Fruit fly (Drosophila melanogaster): ENCODE measurements around the gene CG31915.
A peak's percentile ranks its signal among the peaks of the same experiment; 100 is the strongest.

Gene CG31915

dm6 chr2L:5519846-5520384 lies 8.0 kb upstream of the CG31915 start, which contains the start of the genes CG7382 and cl (continued):
- TF ChIP-seq CG10321 (GFP tag; IDR thresholded peaks at IDR 0.05), result no peak
- TF ChIP-seq pb (GFP tag; optimal IDR thresholded peaks at IDR 0.05), result no peak
- no peak for TF ChIP-seq CG2875 (GFP tag; optimal IDR thresholded peaks at IDR 0.05)
- no peak for TF ChIP-seq Six4 (GFP tag; optimal IDR thresholded peaks at IDR 0.05)
- TF ChIP-seq CG13624 (GFP tag; optimal IDR thresholded peaks at IDR 0.05), result no peak
- no peak for TF ChIP-seq NC2α (GFP tag; optimal IDR thresholded peaks at IDR 0.05)
- no peak for TF ChIP-seq ro (GFP tag; IDR thresholded peaks at IDR 0.05)
- no peak for TF ChIP-seq CG16779 (GFP tag; IDR thresholded peaks at IDR 0.05)
- no peak for TF ChIP-seq ttk (GFP tag; IDR thresholded peaks at IDR 0.05)
- TF ChIP-seq ap (GFP tag; IDR thresholded peaks at IDR 0.05), result no peak
- no peak for TF ChIP-seq CG14965 (GFP tag; optimal IDR thresholded peaks at IDR 0.05; ENCODE audit: borderline replicate concordance)
- TF ChIP-seq tup (GFP tag; optimal IDR thresholded peaks at IDR 0.05), result no peak
- TF ChIP-seq hth (optimal IDR thresholded peaks at IDR 0.05), result no peak
- TF ChIP-seq tgo (GFP tag; IDR thresholded peaks at IDR 0.05), result no peak
- TF ChIP-seq Ets65A (GFP tag), result peak; percentile 91
- peak; percentile 68 for TF ChIP-seq CG17361 (GFP tag; IDR thresholded peaks at IDR 0.05)
- no peak for TF ChIP-seq CG5180 (GFP tag; optimal IDR thresholded peaks at IDR 0.05)
- no peak for TF ChIP-seq mld (GFP tag; IDR thresholded peaks at IDR 0.05; ENCODE audit: partially characterized antibody)
- TF ChIP-seq CG32772 (GFP tag; IDR thresholded peaks at IDR 0.05), result no peak
- no peak for TF ChIP-seq shn (GFP tag; optimal IDR thresholded peaks at IDR 0.05)
- TF ChIP-seq CG6765 (GFP tag; optimal IDR thresholded peaks at IDR 0.05), result no peak
- no peak for TF ChIP-seq CG10274 (GFP tag; optimal IDR thresholded peaks at IDR 0.05)
- no peak for TF ChIP-seq crc (GFP tag; optimal IDR thresholded peaks at IDR 0.05)
- TF ChIP-seq scrt (GFP tag; optimal IDR thresholded peaks at IDR 0.05), result no peak
- no peak for TF ChIP-seq jigr1 (GFP tag; IDR thresholded peaks at IDR 0.05)
- TF ChIP-seq Awh (GFP tag; IDR thresholded peaks at IDR 0.05), result no peak
- no peak for TF ChIP-seq Drgx (GFP tag; IDR thresholded peaks at IDR 0.05)
- no peak for TF ChIP-seq CG6854 (GFP tag; optimal IDR thresholded peaks at IDR 0.05)
- no peak for TF ChIP-seq org-1 (GFP tag; optimal IDR thresholded peaks at IDR 0.05)
- peak; percentile 30 for TF ChIP-seq trem (tag; optimal IDR thresholded peaks at IDR 0.05)
- TF ChIP-seq MTF-1 (GFP tag; optimal IDR thresholded peaks at IDR 0.05; ENCODE audit: borderline replicate concordance), result no peak
- peak; percentile 81 for TF ChIP-seq sug (tag; optimal IDR thresholded peaks at IDR 0.05)
- no peak for TF ChIP-seq B-H1 (GFP tag; IDR thresholded peaks at IDR 0.05)
- no peak for TF ChIP-seq Vsx1 (GFP tag; optimal IDR thresholded peaks at IDR 0.05)
- TF ChIP-seq CG6791 (GFP tag; IDR thresholded peaks at IDR 0.05; ENCODE audit: partially characterized antibody), result no peak
- no peak for TF ChIP-seq Spps (tag; optimal IDR thresholded peaks at IDR 0.05)
- TF ChIP-seq repo (GFP tag; optimal IDR thresholded peaks at IDR 0.05), result no peak
- TF ChIP-seq Doc3 (GFP tag; IDR thresholded peaks at IDR 0.05; ENCODE audit: partially characterized antibody), result no peak
- TF ChIP-seq CG43689 (GFP tag; IDR thresholded peaks at IDR 0.05), result no peak
- TF ChIP-seq CG30403 (GFP tag; optimal IDR thresholded peaks at IDR 0.05), result peak; percentile 70
- TF ChIP-seq jing (GFP tag; optimal IDR thresholded peaks at IDR 0.05), result no peak
- TF ChIP-seq Hand (GFP tag; optimal IDR thresholded peaks at IDR 0.05), result no peak
- TF ChIP-seq CG10462 (GFP tag; optimal IDR thresholded peaks at IDR 0.05), result no peak
- no peak for TF ChIP-seq jumu (GFP tag; optimal IDR thresholded peaks at IDR 0.05)
- peak; percentile 9 for TF ChIP-seq dmrt11E (tag; optimal IDR thresholded peaks at IDR 0.05)
- TF ChIP-seq Max (GFP tag; optimal IDR thresholded peaks at IDR 0.05), result peak; percentile 10
- TF ChIP-seq CG17612 (GFP tag; IDR thresholded peaks at IDR 0.05), result no peak
- no peak for TF ChIP-seq CG17912 (GFP tag; optimal IDR thresholded peaks at IDR 0.05)
- TF ChIP-seq Kr (GFP tag; optimal IDR thresholded peaks at IDR 0.05), result no peak
- TF ChIP-seq CG6254 (GFP tag; optimal IDR thresholded peaks at IDR 0.05), result no peak
- TF ChIP-seq Ravus (GFP tag; IDR thresholded peaks at IDR 0.05), result no peak
- no peak for TF ChIP-seq Eip74EF (GFP tag; optimal IDR thresholded peaks at IDR 0.05)
